Fruit fly (Drosophila melanogaster): ENCODE results near the gene Osi10b.

- TF ChIP-seq kay (GFP tag; ENCODE audit: borderline replicate concordance) = no peak
- no peak for TF ChIP-seq Clk (GFP tag; optimal IDR thresholded peaks at IDR 0.05)
- no peak for TF ChIP-seq bab1 (GFP tag; optimal IDR thresholded peaks at IDR 0.05)
- TF ChIP-seq CG1620 (GFP tag; optimal IDR thresholded peaks at IDR 0.05) = no peak
- TF ChIP-seq CG33017 (tag; optimal IDR thresholded peaks at IDR 0.05) = no peak
- no peak for TF ChIP-seq pad (GFP tag; optimal IDR thresholded peaks at IDR 0.05)
- no peak for TF ChIP-seq CG14711 (tag; optimal IDR thresholded peaks at IDR 0.05)
- no peak for TF ChIP-seq tj (GFP tag; optimal IDR thresholded peaks at IDR 0.05)
- TF ChIP-seq CG7045 (GFP tag; optimal IDR thresholded peaks at IDR 0.05) = no peak
- no peak for TF ChIP-seq toe (GFP tag; optimal IDR thresholded peaks at IDR 0.05)
- TF ChIP-seq Hr96 (GFP tag; optimal IDR thresholded peaks at IDR 0.05) = no peak
- TF ChIP-seq cnc (optimal IDR thresholded peaks at IDR 0.05) = no peak
These were observed 32.8 kb downstream of the Osi10b start, which contains the start of gene Osi14 for dm6 chr3R:6298828-6299227.
